Fruit fly (Drosophila melanogaster) Kc167 (cell line): ENCODE data around the gene mats.

Source experiments
- Myc ChIP-seq: fragments of >200 bp; optimal IDR thresholded peaks from 2 replicates; lab custom pipeline; 2017; ENCODE audit warnings: missing external identifiers
- Sin3A ChIP-seq: fragments of >200 bp; optimal IDR thresholded peaks from 2 replicates; lab custom pipeline; 2018; ENCODE audit warnings: missing external identifiers
- h ChIP-seq: fragments of >200 bp; optimal IDR thresholded peaks from 3 replicates; lab custom pipeline; 2018; ENCODE audit warnings: missing external identifiers
- insv ChIP-seq: fragments of >200 bp; optimal IDR thresholded peaks from 3 replicates; lab custom pipeline; 2018; ENCODE audit warnings: missing external identifiers
- psq ChIP-seq: fragments of >200 bp; optimal IDR thresholded peaks from 2 replicates; lab custom pipeline; 2017; ENCODE audit warnings: missing external identifiers
- ttk ChIP-seq: sonication (Bioruptor generic); optimal IDR thresholded peaks from 2 replicates; lab custom pipeline; 2017; ENCODE audit warnings: missing external identifiers

Gene mats

dm6 chr3R:22465138-22465537, 44.2 kb downstream of the mats start:
- no peak for TF ChIP-seq ttk
- no peak for TF ChIP-seq insv (lab: Kevin White, UChicago)
- TF ChIP-seq h (lab: Kevin White, UChicago): no peak
- no peak for TF ChIP-seq psq (lab: Kevin White, UChicago)
- TF ChIP-seq Myc (lab: Kevin White, UChicago): no peak
- TF ChIP-seq Sin3A (lab: Kevin White, UChicago): no peak

- no peak for TF ChIP-seq insv (lab: Kevin White, UChicago)
These were observed 45.1 kb downstream of the mats start, which contains the start of gene Pebp1 for dm6 chr3R:22465984-22466530. Gene Pebp1, plus strand, starts transcription at chr3R:22466034.

dm6 chr3R:22467939-22468571, 47.1 kb downstream of the mats start, which contains the start of the genes CG5377 and Nrx-1:
Gene CG5377, minus strand, starts transcription at chr3R:22468157.
Gene Nrx-1, plus strand, starts transcription at chr3R:22468512.
- TF ChIP-seq Myc (lab: Kevin White, UChicago) (no peak), h (lab: Kevin White, UChicago) (no peak), psq (lab: Kevin White, UChicago) (no peak), ttk (no peak), insv (lab: Kevin White, UChicago) (no peak), Sin3A (lab: Kevin White, UChicago) (no peak)

dm6 chr3R:22468829-22469487, 48.0 kb downstream of the mats start:
- TF ChIP-seq ttk (no peak), psq (lab: Kevin White, UChicago) (no peak)

dm6 chr3R:22470064-22470463, 49.1 kb downstream of the mats start:
- no peak for TF ChIP-seq psq (lab: Kevin White, UChicago)
- no peak for TF ChIP-seq insv (lab: Kevin White, UChicago)
- TF ChIP-seq ttk: no peak
- no peak for TF ChIP-seq Myc (lab: Kevin White, UChicago)
- TF ChIP-seq Sin3A (lab: Kevin White, UChicago): no peak
- TF ChIP-seq h (lab: Kevin White, UChicago): no peak
